Fruit fly (Drosophila melanogaster): ENCODE measurements around the gene CG33965.
"Not testable (repeated sequence)": the region's sequence is repeated elsewhere in the genome, so short reads cannot be mapped to it uniquely, and the experiment has no call there.

The CG33965 gene

DNA sequence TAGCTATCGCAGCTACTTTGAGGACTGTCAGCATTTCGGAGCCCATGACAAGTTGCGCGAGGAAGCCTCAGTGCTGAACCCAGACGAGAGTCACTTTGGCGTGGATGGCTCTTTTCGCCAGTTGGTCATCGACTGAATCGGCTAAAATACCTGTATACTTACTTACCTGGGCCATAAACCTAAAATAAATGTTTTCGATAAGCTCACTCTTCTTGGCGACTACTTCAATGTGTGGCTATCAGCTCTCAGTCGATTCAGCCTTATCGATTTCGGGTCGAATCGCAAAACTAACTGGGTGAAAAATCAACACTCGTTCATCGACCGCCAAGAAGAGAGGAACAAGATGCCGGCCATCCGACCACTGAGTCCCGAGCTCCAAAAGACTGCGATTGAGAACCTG lies 1.1 kb downstream of the CG33965 start, which contains the start of gene CG33966:
Gene CG33966, plus strand, starts transcription at position 301 of the 400 bp plus-strand sequence.
- TF ChIP-seq sug (tag; optimal IDR thresholded peaks at IDR 0.05) (peak; percentile 36), HmgZ (tag; optimal IDR thresholded peaks at IDR 0.05) (peak; percentile 22), exex (tag; optimal IDR thresholded peaks at IDR 0.05) (peak; percentile 43), CG4730 (GFP tag; IDR thresholded peaks at IDR 0.05) (no peak), Fer2 (tag; optimal IDR thresholded peaks at IDR 0.05) (no peak), Deaf1 (tag; optimal IDR thresholded peaks at IDR 0.05) (peak; percentile 2), pfk (GFP tag; optimal IDR thresholded peaks at IDR 0.05) (no peak), CTCF (GFP tag; optimal IDR thresholded peaks at IDR 0.05) (no peak)

DNA sequence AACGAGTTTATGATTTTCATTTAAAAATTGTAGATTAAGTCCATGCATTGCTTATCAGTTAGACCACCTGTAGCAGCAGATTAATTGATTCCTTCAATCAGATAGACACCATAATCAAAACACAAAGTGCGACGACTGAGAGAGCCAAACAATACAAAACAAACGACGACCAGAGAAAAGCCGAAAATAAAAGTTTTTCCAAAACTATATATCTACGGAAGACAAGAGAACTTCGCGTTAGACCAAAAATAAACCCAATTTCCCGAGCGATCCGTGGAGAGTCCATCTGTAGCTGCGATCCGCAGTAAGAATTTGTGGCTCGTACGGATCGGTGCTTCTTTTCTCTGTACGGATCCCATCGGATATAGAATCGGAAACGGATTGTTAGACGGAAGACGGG lies 2.7 kb downstream of the CG33965 start, which contains the start of gene galene:
Gene galene, plus strand, starts transcription at position 301 of the 400 bp plus-strand sequence.
- peak; percentile 65 for TF ChIP-seq sug (tag; optimal IDR thresholded peaks at IDR 0.05)
- no peak for TF ChIP-seq ken (GFP tag; IDR thresholded peaks at IDR 0.05)
- no peak for TF ChIP-seq CG10366 (GFP tag; IDR thresholded peaks at IDR 0.05)
- peak; percentile 70 for TF ChIP-seq Deaf1 (tag; optimal IDR thresholded peaks at IDR 0.05)
- peak; percentile 8 for TF ChIP-seq kah (GFP tag; optimal IDR thresholded peaks at IDR 0.05)
- TF ChIP-seq aop (GFP tag; IDR thresholded peaks at IDR 0.05), result peak; percentile 16; the same call in 1 of the 2 replicates
- TF ChIP-seq CG10543 (GFP tag; optimal IDR thresholded peaks at IDR 0.05), result peak; percentile 8

DNA sequence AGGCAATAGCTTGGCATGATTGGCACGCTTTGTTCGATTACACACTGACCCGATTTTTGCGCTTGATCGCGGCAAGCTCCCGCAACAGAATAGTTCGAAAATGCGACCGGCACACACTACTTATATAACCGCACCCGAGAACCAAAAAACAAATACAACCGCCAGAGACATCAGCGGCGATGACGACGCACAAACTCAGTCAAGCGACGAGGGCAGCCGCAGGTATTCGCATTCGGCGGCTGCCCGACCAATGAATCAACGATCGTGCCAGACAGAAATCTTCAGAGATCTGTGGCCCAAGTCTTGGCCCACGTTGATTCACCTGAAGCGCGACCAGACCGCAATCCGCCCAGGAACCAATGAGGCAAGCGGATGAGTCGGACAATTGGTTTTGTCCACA lies 5.5 kb downstream of the CG33965 start, which contains the start of gene CG9192:
Gene CG9192, minus strand, starts transcription at position 101 of the 400 bp plus-strand sequence.
- TF ChIP-seq CG9817 (tag; optimal IDR thresholded peaks at IDR 0.05), result no peak
- TF ChIP-seq Deaf1 (tag; optimal IDR thresholded peaks at IDR 0.05), result peak; percentile 43
- TF ChIP-seq ssp (GFP tag; IDR thresholded peaks at IDR 0.05), result no peak
- no peak for TF ChIP-seq zf30C (GFP tag; optimal IDR thresholded peaks at IDR 0.05)
- TF ChIP-seq CG31365 (tag; optimal IDR thresholded peaks at IDR 0.05), result no peak
- TF ChIP-seq CG11247 (GFP tag; IDR thresholded peaks at IDR 0.05), result 0 out of 2 replicates have a peak, but pooled peaks have one; percentile 27
- TF ChIP-seq Atf-2 (GFP tag; optimal IDR thresholded peaks at IDR 0.05), result no peak
- TF ChIP-seq Pdp1 (GFP tag; optimal IDR thresholded peaks at IDR 0.05), result peak in 1 of 2 experiments; percentile 84

DNA sequence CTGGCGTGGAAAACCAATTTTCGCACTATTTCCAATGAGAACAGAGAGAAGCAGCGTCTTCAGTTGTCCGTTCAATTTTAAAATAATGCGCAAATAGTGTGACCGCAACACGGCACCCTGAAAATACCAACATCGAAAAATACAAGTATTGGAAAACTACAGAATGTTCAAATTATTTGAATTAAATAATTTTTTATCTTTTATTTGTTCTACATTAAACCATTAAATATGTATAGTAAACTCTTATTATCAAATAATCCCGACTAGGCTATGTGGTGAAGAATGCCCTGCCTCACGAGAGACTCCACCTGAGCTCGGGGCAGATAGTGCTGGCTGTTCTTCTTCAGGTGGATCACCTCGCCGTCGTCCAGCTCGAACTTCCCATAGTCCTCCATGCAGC lies 13.1 kb downstream of the CG33965 start, which contains the start of gene Klp61F:
Gene Klp61F, minus strand, starts transcription at position 101 of the 400 bp plus-strand sequence.
- not testable (repeated sequence) for TF ChIP-seq ase (GFP tag; IDR thresholded peaks at IDR 0.05); CG9215 (GFP tag; IDR thresholded peaks at IDR 0.05); CG17359 (tag; optimal IDR thresholded peaks at IDR 0.05)

DNA sequence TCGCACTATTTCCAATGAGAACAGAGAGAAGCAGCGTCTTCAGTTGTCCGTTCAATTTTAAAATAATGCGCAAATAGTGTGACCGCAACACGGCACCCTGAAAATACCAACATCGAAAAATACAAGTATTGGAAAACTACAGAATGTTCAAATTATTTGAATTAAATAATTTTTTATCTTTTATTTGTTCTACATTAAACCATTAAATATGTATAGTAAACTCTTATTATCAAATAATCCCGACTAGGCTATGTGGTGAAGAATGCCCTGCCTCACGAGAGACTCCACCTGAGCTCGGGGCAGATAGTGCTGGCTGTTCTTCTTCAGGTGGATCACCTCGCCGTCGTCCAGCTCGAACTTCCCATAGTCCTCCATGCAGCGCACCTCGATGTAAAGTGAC lies 14.1 kb downstream of the CG33965 start, which contains the start of gene CG32318:
Gene CG32318, minus strand, starts transcription at position 101 of the 400 bp plus-strand sequence.
- not testable (repeated sequence) for TF ChIP-seq Gsc (GFP tag; IDR thresholded peaks at IDR 0.05); Vsx1 (GFP tag; optimal IDR thresholded peaks at IDR 0.05); CG2889 (GFP tag; IDR thresholded peaks at IDR 0.05)

DNA sequence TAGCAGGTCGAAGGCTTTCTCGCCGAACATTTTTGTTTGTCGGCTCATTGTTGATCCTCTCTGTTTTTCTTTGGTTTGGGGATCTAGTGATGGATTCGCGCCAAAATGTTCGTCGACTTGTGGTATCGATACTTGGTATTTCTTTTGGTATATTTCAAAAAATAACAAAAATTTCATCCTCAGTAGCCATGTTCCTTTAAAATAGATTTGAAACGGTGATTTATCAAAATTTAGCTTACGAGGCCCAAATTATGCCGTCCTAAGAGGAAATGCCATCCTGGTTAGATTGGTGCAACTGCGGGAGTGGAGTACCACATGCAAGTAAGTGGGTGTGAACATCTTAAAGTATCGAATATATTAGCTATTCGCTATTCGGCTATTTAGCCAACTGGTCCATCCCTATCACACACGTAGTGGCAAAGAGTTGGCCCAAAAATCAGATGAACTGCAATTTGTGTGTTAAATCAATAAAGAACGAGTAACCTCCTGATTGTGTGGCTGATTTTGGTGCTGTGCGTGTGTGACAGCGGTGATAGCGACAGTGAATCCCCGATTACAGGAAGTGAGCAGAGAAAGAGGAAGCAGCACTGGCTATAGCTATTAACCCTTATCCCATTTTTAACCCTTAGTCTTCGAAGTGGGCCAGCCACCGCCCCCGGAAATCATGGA lies 15.1 kb downstream of the CG33965 start, which contains the start of the genes Psf1 and Sac1:
Gene Psf1, minus strand, starts transcription at position 51 of the 669 bp plus-strand sequence.
Gene Sac1, plus strand, starts transcription at position 191 of the 669 bp plus-strand sequence.
- no peak for TF ChIP-seq dmrt99B (tag; optimal IDR thresholded peaks at IDR 0.05)
- peak; percentile 47 for TF ChIP-seq CG1647 (GFP tag; optimal IDR thresholded peaks at IDR 0.05)
- peak; percentile 44 for TF ChIP-seq CG4424 (GFP tag; optimal IDR thresholded peaks at IDR 0.05)
- TF ChIP-seq CG10431 (GFP tag; optimal IDR thresholded peaks at IDR 0.05), result no peak
- TF ChIP-seq dati (GFP tag; IDR thresholded peaks at IDR 0.05), result no peak
- no peak; the same call in 1 of the 2 replicates for TF ChIP-seq CG4404 (GFP tag; IDR thresholded peaks at IDR 0.05)
- peak; percentile 99 for TF ChIP-seq Sin3A (optimal IDR thresholded peaks at IDR 0.05)
- peak; percentile 29; the same call in 1 of the 4 replicates for TF ChIP-seq Gug (GFP tag; IDR thresholded peaks at IDR 0.05)
- TF ChIP-seq CG33557 (GFP tag; optimal IDR thresholded peaks at IDR 0.05), result peak; percentile 50
- TF ChIP-seq Camta (GFP tag; optimal IDR thresholded peaks at IDR 0.05), result peak; percentile 2
- peak; percentile 61 for TF ChIP-seq Ptx1 (GFP tag; IDR thresholded peaks at IDR 0.05)
- TF ChIP-seq Hsf (GFP tag; optimal IDR thresholded peaks at IDR 0.05), result peak; percentile 57
- peak; percentile 70 for TF ChIP-seq Xbp1 (GFP tag; optimal IDR thresholded peaks at IDR 0.05)
- TF ChIP-seq da (GFP tag; optimal IDR thresholded peaks at IDR 0.05), result peak; percentile 19
- peak; percentile 98 for TF ChIP-seq CG7357 (GFP tag; IDR thresholded peaks at IDR 0.05)
- TF ChIP-seq Chrac-16 (GFP tag; optimal IDR thresholded peaks at IDR 0.05), result peak; percentile 51
